Fruit fly (Drosophila melanogaster): ENCODE results near the gene superdeath.

- no peak for TF ChIP-seq h (optimal IDR thresholded peaks at IDR 0.05)
- no peak for TF ChIP-seq psq (optimal IDR thresholded peaks at IDR 0.05)
- no peak for TF ChIP-seq insv (optimal IDR thresholded peaks at IDR 0.05)
- no peak for TF ChIP-seq Sin3A (optimal IDR thresholded peaks at IDR 0.05)
- no peak for TF ChIP-seq Myc (optimal IDR thresholded peaks at IDR 0.05)
Observed at dm6 chr3R:29089662-29090007, 48.8 kb upstream of the superdeath start.

Data from Kc167 (cell line).